Fruit fly (Drosophila melanogaster) whole organism, pupa: ENCODE data around the gene PGRP-LE.

Source experiments
- CG10348 ChIP-seq: fragments of 200-800 bp; sonication (Bioruptor generic); IDR thresholded peaks from 2 replicates; pipeline ENCODE4 v1.3.6; 2022; ENCODE audit warnings: missing biosample characterization, missing genetic modification characterization
- CG12605 ChIP-seq: fragments of 200-800 bp; sonication (Bioruptor generic); IDR thresholded peaks from 2 replicates; pipeline ENCODE4 v1.3.6; 2022; ENCODE audit warnings: missing biosample characterization, missing genetic modification characterization
- CG13204 ChIP-seq: fragments of 200-800 bp; sonication (Bioruptor generic); optimal IDR thresholded peaks from 2 replicates; lab custom pipeline; 2018; ENCODE audit warnings: missing biosample characterization, mild to moderate bottlenecking, missing genetic modification characterization, moderate library complexity
- CG14655 ChIP-seq: fragments of 200-800 bp; sonication (Bioruptor generic); optimal IDR thresholded peaks from 3 replicates; lab custom pipeline; 2017; ENCODE audit warnings: mild to moderate bottlenecking, missing biosample characterization, missing genetic modification reagents, missing genetic modification characterization
- CG15710 ChIP-seq: fragments of 200-800 bp; sonication (Bioruptor generic); optimal IDR thresholded peaks from 2 replicates; lab custom pipeline; 2018; ENCODE audit warnings: missing biosample characterization, mild to moderate bottlenecking, missing genetic modification characterization, moderate library complexity
- CG17806 ChIP-seq: fragments of 200-800 bp; sonication (Bioruptor generic); optimal IDR thresholded peaks from 2 replicates; lab custom pipeline; 2018; ENCODE audit warnings: missing biosample characterization, mild to moderate bottlenecking, missing genetic modification characterization, moderate library complexity
- CG32121 ChIP-seq: fragments of 200-800 bp; sonication (Bioruptor generic); IDR thresholded peaks from 2 replicates; pipeline ENCODE4 v1.3.6; 2022; ENCODE audit warnings: missing biosample characterization, missing genetic modification characterization
- CG34367 ChIP-seq: fragments of 200-800 bp; sonication (Bioruptor generic); optimal IDR thresholded peaks from 2 replicates; lab custom pipeline; 2018; ENCODE audit warnings: missing biosample characterization, mild to moderate bottlenecking, missing genetic modification characterization
- CG4496 ChIP-seq: fragments of 200-800 bp; sonication (Bioruptor generic); IDR thresholded peaks from 3 replicates; pipeline ENCODE4 v1.3.6; 2022; ENCODE audit warnings: missing biosample characterization, missing genetic modification characterization
- CG8159 ChIP-seq: fragments of 200-800 bp; sonication (Bioruptor generic); optimal IDR thresholded peaks from 3 replicates; lab custom pipeline; 2018; ENCODE audit warnings: missing biosample characterization, mild to moderate bottlenecking, missing genetic modification characterization, moderate library complexity
- CG8301 ChIP-seq: fragments of 200-800 bp; sonication (Bioruptor generic); optimal IDR thresholded peaks from 2 replicates; lab custom pipeline; 2018; ENCODE audit warnings: missing biosample characterization, mild to moderate bottlenecking, missing genetic modification characterization
- CG9948 ChIP-seq: fragments of 200-800 bp; sonication (Bioruptor generic); optimal IDR thresholded peaks from 2 replicates; lab custom pipeline; 2018; ENCODE audit warnings: missing biosample characterization, mild to moderate bottlenecking, missing genetic modification characterization, moderate library complexity
- D1 ChIP-seq: fragments of 200-800 bp; sonication (Bioruptor generic); optimal IDR thresholded peaks from 2 replicates; lab custom pipeline; 2018; ENCODE audit warnings: missing biosample characterization, mild to moderate bottlenecking, missing genetic modification characterization, moderate library complexity
- EcR ChIP-seq: fragments of 200-800 bp; sonication (Bioruptor generic); optimal IDR thresholded peaks from 3 replicates; lab custom pipeline; 2019; ENCODE audit warnings: missing biosample characterization, missing genetic modification characterization, mild to moderate bottlenecking, moderate library complexity, missing genetic modification reagents
- Ets98B ChIP-seq: fragments of 200-800 bp; sonication (Bioruptor generic); IDR thresholded peaks from 2 replicates; pipeline ENCODE4 v1.3.6; 2022; ENCODE audit warnings: missing biosample characterization, missing genetic modification characterization
- Pif1A ChIP-seq: fragments of 200-800 bp; sonication (Bioruptor generic); optimal IDR thresholded peaks from 3 replicates; lab custom pipeline; 2016; ENCODE audit warnings: missing biosample characterization, missing genetic modification characterization
- Pif1B ChIP-seq: fragments of 200-800 bp; sonication (Bioruptor generic); optimal IDR thresholded peaks from 3 replicates; lab custom pipeline; 2016; ENCODE audit warnings: missing biosample characterization, missing genetic modification characterization
- Snoo ChIP-seq: fragments of 200-800 bp; sonication (Bioruptor generic); optimal IDR thresholded peaks from 3 replicates; lab custom pipeline; 2017; ENCODE audit warnings: missing biosample characterization, mild to moderate bottlenecking, missing genetic modification characterization, inconsistent platforms
- fd96Ca ChIP-seq: fragments of 200-800 bp; sonication (Bioruptor generic); IDR thresholded peaks from 3 replicates; pipeline ENCODE4 v1.3.6; 2022; ENCODE audit warnings: missing biosample characterization, missing genetic modification characterization
- gl ChIP-seq: fragments of 200-800 bp; sonication (Bioruptor generic); optimal IDR thresholded peaks from 2 replicates; lab custom pipeline; 2018; ENCODE audit warnings: missing biosample characterization, mild to moderate bottlenecking, missing genetic modification characterization
- rn ChIP-seq: fragments of 200-800 bp; sonication (Bioruptor generic); IDR thresholded peaks from 2 replicates; pipeline ENCODE4 v1.3.6; 2022; ENCODE audit warnings: missing biosample characterization, missing genetic modification characterization

The PGRP-LE gene

DNA sequence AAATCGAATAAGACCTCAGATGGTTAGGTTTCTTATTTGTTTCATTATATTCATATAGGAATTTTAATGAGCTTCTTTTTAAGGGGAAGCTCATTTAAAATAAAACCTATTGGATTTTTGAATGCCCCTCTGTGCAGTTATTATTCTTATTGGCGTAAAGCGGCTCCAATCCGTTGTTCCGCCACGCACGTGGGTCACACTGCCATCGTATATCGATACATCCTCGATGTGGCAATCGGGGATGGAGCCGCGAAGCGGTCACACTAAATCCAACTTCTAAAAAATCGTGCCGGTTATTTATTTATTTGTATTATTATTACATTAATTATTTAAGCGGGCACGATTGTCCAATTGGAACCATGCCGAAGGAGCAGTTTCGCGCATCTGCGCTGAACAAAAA, 41.0 kb downstream of the PGRP-LE start, which contains the start of gene Polr3A:
TSS of gene Polr3A (plus strand) at position 234 of the 400 bp plus-strand sequence.
- TF ChIP-seq CG15710 (tag; lab: Kevin White, UChicago): no peak
- no peak for TF ChIP-seq CG9948 (tag; lab: Kevin White, UChicago)
- no peak for TF ChIP-seq CG10348 (GFP tag; lab: Robert Waterston, UW)
- no peak for TF ChIP-seq CG8159 (tag; lab: Kevin White, UChicago)
- no peak for TF ChIP-seq gl (tag; lab: Kevin White, UChicago)
- TF ChIP-seq Snoo (tag; lab: Kevin White, UChicago): no peak
- TF ChIP-seq CG34367 (tag; lab: Kevin White, UChicago): no peak
- no peak for TF ChIP-seq Ets98B
- TF ChIP-seq Pif1A: no peak
- no peak for TF ChIP-seq CG8301 (tag; lab: Kevin White, UChicago)
- no peak for TF ChIP-seq CG4496 (GFP tag; lab: Robert Waterston, UW)
- no peak for TF ChIP-seq CG17806
- no peak for TF ChIP-seq CG14655 (GFP tag; lab: Kevin White, UChicago)
- TF ChIP-seq D1: no peak
- TF ChIP-seq rn (GFP tag; lab: Robert Waterston, UW): no peak
- no peak for TF ChIP-seq CG13204 (GFP tag; lab: Kevin White, UChicago)
- no peak for TF ChIP-seq Pif1B

DNA sequence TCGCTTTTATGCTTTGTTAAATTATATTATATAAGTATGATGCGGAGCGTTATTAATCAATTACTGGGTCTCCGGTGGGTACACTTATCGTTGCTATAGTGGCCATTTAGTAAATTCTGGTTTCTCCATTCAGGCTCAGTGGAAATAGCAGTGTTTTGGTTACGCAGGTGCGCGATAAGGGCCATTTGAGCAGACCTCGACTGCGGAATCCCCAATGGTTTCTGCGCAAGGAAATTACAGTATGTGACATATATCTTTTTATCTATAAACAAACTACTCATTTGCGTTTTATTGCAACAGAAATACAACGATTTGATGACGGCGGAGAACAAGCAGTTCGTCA, 42.4 kb downstream of the PGRP-LE start:
- TF ChIP-seq CG17806: no peak
- TF ChIP-seq rn (GFP tag; lab: Robert Waterston, UW): no peak
- no peak for TF ChIP-seq CG13204 (GFP tag; lab: Kevin White, UChicago)
- TF ChIP-seq CG14655 (GFP tag; lab: Kevin White, UChicago): no peak
- no peak for TF ChIP-seq gl (tag; lab: Kevin White, UChicago)
- no peak for TF ChIP-seq CG4496 (GFP tag; lab: Robert Waterston, UW)
- TF ChIP-seq CG8301 (tag; lab: Kevin White, UChicago): no peak
- TF ChIP-seq Snoo (tag; lab: Kevin White, UChicago): no peak
- TF ChIP-seq EcR (GFP tag; lab: Kevin White, UChicago): no peak
- no peak for TF ChIP-seq CG10348 (GFP tag; lab: Robert Waterston, UW)
- no peak for TF ChIP-seq Ets98B
- no peak for TF ChIP-seq D1
- no peak for TF ChIP-seq CG15710 (tag; lab: Kevin White, UChicago)
- TF ChIP-seq Pif1B: no peak
- no peak for TF ChIP-seq fd96Ca
- TF ChIP-seq Pif1A: no peak
- TF ChIP-seq CG8159 (tag; lab: Kevin White, UChicago): no peak
- no peak for TF ChIP-seq CG34367 (tag; lab: Kevin White, UChicago)
- no peak for TF ChIP-seq CG12605 (GFP tag; lab: Robert Waterston, UW)
- TF ChIP-seq, all 21 proteins: peak for 0

DNA sequence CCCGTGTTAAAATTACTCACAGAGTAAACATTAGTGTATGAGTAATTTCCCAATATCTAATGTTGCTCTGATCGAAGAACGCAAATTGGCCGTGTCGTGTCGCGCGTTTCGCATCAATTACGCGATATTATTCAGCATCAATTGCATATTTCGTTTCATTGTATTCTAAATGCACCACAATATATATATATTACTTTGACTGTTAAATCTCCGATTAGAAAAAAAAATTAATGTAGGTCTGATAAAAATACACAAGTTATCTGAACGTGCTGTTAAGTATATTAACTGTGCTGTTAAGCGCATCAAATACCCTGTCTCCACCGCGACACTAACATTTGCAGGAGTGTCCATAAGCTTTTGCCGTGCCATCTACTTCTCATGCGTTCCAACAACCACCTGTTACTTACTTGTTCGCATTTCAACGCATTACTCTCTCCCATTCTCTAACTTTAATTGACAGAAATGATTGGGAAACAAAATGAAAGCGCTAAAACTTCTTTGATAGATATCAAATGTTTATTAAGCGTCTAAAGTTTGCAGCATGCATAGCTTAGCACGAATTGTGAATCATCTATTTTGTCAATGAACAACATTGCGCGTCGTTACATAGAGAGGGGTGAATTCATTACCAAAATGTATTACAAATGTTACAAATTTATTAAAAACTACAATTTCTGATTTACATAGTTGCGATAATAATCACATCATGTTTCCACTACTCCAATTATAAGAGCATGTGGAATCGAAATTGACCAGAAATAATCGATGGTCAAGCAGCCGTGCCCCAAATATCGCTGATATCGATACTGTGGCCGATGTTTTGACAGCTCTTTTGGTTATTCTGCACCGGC, 43.0 kb downstream of the PGRP-LE start, which contains the start of the genes Graf and mRpL3:
TSS of gene Graf (minus strand) at position 287 of the 851 bp plus-strand sequence.
TSS of gene mRpL3 (plus strand) at position 802 of the 851 bp plus-strand sequence.
- TF ChIP-seq rn (GFP tag; lab: Robert Waterston, UW): no peak
- no peak for TF ChIP-seq CG32121 (GFP tag; lab: Robert Waterston, UW)
- TF ChIP-seq CG4496 (GFP tag; lab: Robert Waterston, UW): no peak
- no peak for TF ChIP-seq gl (tag; lab: Kevin White, UChicago)

DNA sequence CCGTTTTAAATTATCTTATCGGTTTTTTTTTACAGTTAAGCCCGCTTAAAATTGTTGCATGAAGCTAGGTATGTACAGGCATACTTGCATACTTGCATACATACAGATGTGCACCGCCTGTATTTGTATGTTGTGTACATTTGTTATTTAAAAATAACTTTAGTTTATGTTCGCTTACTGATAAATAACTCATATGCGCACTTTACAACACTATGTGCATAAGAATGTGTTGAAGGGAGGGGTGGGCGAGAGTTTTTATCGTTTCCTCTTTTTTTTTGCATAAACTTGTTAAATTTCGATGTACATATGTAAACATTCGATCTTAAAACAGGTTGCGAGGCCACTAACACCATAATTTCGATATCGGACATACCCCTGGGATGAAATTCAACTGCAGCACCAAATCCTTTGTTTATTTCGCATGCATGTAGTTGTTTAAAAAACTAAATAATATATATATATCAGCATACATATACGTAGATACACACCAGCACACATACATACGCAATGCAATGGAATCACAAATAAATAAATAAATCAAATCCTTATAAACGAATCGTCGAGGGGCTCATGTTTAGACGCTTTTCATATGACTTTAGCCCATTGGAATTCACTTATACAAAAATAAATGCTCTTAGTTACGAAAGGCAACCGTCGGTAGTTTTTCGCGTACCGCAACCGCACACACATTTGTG, 43.8 kb downstream of the PGRP-LE start:
- TF ChIP-seq EcR (GFP tag; lab: Kevin White, UChicago) (peak; percentile 11), Pif1B (no peak)

DNA sequence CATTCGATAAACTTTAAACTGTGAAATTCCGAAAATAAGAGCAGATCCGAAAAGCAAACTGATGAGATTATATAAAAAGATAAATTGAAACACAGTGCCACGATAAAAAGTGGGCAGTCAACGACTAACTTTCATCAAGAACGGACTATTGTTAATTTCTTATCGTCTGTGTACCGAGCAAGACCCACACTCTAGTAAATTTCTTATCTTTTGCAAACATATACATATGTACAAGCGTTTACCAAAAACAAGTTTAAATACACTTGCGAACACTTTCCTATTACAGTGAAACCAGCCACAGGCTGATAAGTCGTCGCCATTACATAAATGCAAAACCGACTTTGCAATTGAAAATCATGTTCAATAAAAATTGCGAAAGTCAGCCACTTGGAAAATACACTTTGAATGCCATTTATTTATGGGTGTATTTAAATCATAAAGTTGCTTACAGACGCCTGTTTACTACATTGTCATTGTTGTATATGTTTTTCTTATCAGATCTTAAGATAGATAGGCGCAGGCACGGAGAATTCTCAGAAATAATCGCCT, 44.9 kb downstream of the PGRP-LE start:
- TF ChIP-seq CG13204 (GFP tag; lab: Kevin White, UChicago) (no peak), CG8301 (tag; lab: Kevin White, UChicago) (no peak), rn (GFP tag; lab: Robert Waterston, UW) (no peak), fd96Ca (no peak), CG15710 (tag; lab: Kevin White, UChicago) (no peak), D1 (no peak), CG9948 (tag; lab: Kevin White, UChicago) (no peak), Ets98B (no peak), CG10348 (GFP tag; lab: Robert Waterston, UW) (no peak), CG4496 (GFP tag; lab: Robert Waterston, UW) (no peak), EcR (GFP tag; lab: Kevin White, UChicago) (no peak)

DNA sequence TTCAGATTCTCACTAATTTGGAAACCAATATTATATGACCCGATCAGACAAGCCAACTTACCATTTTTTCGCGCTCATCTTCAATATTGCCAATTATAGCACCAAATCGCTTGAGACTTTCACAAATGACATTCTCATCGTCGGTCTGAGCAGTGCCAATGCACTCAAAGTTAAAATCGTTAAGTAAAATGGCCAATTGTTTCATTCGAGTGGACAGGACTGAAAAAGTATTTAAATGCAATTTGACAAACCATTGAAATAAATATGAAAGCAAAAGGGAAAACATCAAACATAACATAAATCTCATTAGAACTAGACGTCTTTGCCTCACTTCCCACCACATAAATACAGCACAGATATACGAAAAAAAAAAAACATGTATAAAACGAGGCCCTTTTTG, 47.7 kb downstream of the PGRP-LE start, which contains the start of gene CG8260:
TSS of gene CG8260 (plus strand) at position 301 of the 400 bp plus-strand sequence.
- TF ChIP-seq CG8159 (tag; lab: Kevin White, UChicago) (no peak), CG9948 (tag; lab: Kevin White, UChicago) (no peak), D1 (no peak), EcR (GFP tag; lab: Kevin White, UChicago) (no peak), CG10348 (GFP tag; lab: Robert Waterston, UW) (no peak)
